Fruit fly (Drosophila melanogaster) S2 (cell line): ENCODE results near the gene bam.

Experiments
- CG8478 ChIP-seq: fragments of >200 bp; optimal IDR thresholded peaks from 2 replicates; lab custom pipeline; 2018
- CTCF ChIP-seq, 2 experiments: fragments of >200 bp; optimal IDR thresholded peaks; 2 replicates each; lab custom pipeline; 2018

- TF ChIP-seq CTCF (optimal IDR thresholded peaks at IDR 0.05; lab: Kevin White, UChicago) (no peak), CG8478 (lab: Kevin White, UChicago) (no peak)
Measured at dm6 chr3R:25207405-25208003, 37.4 kb downstream of the bam start.
